Fruit fly (Drosophila melanogaster): ENCODE results near the gene CG15530.

DNA sequence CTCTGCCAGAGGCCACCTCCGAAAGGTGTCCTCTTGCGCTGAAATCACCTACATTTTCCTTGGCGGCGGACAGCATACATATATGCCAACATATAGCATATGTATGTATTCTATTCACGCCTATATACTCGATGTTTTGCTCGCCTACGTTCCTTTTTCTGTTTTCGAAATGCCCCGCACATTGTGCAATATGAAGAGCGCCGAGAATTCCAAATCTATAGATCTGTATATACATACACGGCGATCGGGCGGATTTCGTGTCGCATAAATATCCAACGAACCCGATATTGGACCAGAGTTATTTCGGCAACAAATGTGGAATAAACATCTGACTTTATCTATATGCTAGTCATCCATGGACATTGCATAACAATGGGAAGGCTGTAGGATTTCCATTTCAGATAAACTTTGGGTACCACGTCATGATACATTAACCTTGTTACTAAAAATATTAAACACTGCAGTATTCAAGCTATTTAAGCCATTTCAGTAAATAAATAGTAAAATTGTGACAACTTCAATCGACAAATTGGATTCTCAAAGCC is 2.6 kb upstream of the CG15530 start:
- TF ChIP-seq CG8478 (optimal IDR thresholded peaks at IDR 0.05) (no peak), CTCF (optimal IDR thresholded peaks at IDR 0.05) (no peak)

All from S2 (cell line).